Fruit fly (Drosophila melanogaster): ENCODE data around the gene CanA-14F.

CanA-14F gene

dm6 chrX:16559514-16560510 is 27.2 kb downstream of the CanA-14F start, which contains the start of gene Pp2B-14D (continued):
- TF ChIP-seq Mes4 (GFP tag; optimal IDR thresholded peaks at IDR 0.05) (no peak), Rfx (GFP tag; IDR thresholded peaks at IDR 0.05) (0 out of 2 replicates have a peak, but pooled peaks have one; percentile 6), sim (GFP tag; IDR thresholded peaks at IDR 0.05) (no peak), Ptx1 (GFP tag; IDR thresholded peaks at IDR 0.05) (no peak), Ets97D (GFP tag; optimal IDR thresholded peaks at IDR 0.05) (peak; percentile 17), al (GFP tag; IDR thresholded peaks at IDR 0.05) (no peak), CG1832 (GFP tag; optimal IDR thresholded peaks at IDR 0.05) (peak; percentile 72), ash1 (GFP tag; optimal IDR thresholded peaks at IDR 0.05) (no peak), CG17802 (tag; optimal IDR thresholded peaks at IDR 0.05) (no peak), CG7786 (GFP tag; optimal IDR thresholded peaks at IDR 0.05) (no peak), CG33213 (GFP tag; optimal IDR thresholded peaks at IDR 0.05) (peak; percentile 8), HLH54F (GFP tag; optimal IDR thresholded peaks at IDR 0.05) (no peak), gsb-n (tag; optimal IDR thresholded peaks at IDR 0.05) (no peak), CG7839 (tag; optimal IDR thresholded peaks at IDR 0.05) (no peak), trh (GFP tag; optimal IDR thresholded peaks at IDR 0.05) (no peak), CG17568 (GFP tag; optimal IDR thresholded peaks at IDR 0.05) (no peak), CG8944 (GFP tag; optimal IDR thresholded peaks at IDR 0.05) (no peak), bbx (GFP tag; IDR thresholded peaks at IDR 0.05; ENCODE audit: partially characterized antibody) (no peak), Tbp (GFP tag; optimal IDR thresholded peaks at IDR 0.05) (no peak), row (GFP tag; IDR thresholded peaks at IDR 0.05) (peak; percentile 51; the same call in 2 of the 3 replicates), Dref (GFP tag; IDR thresholded peaks at IDR 0.05) (no peak; the same call in 1 of the 2 replicates), CG4820 (GFP tag; optimal IDR thresholded peaks at IDR 0.05) (no peak), Dfd (GFP tag; optimal IDR thresholded peaks at IDR 0.05) (peak in 1 of 2 experiments; percentile 13), Atf3 (GFP tag; optimal IDR thresholded peaks at IDR 0.05) (no peak), CoRest (tag; optimal IDR thresholded peaks at IDR 0.05) (peak; percentile 32), CG1024 (GFP tag; IDR thresholded peaks at IDR 0.05) (no peak), CG10267 (tag; optimal IDR thresholded peaks at IDR 0.05) (no peak), Sox102F (GFP tag; optimal IDR thresholded peaks at IDR 0.05) (no peak), Drgx (GFP tag; IDR thresholded peaks at IDR 0.05) (no peak), ftz-f1 (GFP tag; optimal IDR thresholded peaks at IDR 0.05) (no peak), Dek (tag; optimal IDR thresholded peaks at IDR 0.05) (peak; percentile 25), CG16779 (GFP tag; IDR thresholded peaks at IDR 0.05) (no peak), gcm (GFP tag; optimal IDR thresholded peaks at IDR 0.05) (no peak), Nf-YC (tag; optimal IDR thresholded peaks at IDR 0.05) (peak; percentile 18), sqz (GFP tag; optimal IDR thresholded peaks at IDR 0.05) (peak; percentile 79), tx (GFP tag; optimal IDR thresholded peaks at IDR 0.05) (no peak), pros (GFP tag; optimal IDR thresholded peaks at IDR 0.05) (no peak), CG13123 (GFP tag; optimal IDR thresholded peaks at IDR 0.05) (no peak), MESR4 (GFP tag; optimal IDR thresholded peaks at IDR 0.05) (peak; percentile 75), crol (GFP tag; IDR thresholded peaks at IDR 0.05) (no peak), CG4328 (GFP tag; optimal IDR thresholded peaks at IDR 0.05) (no peak), Myb (GFP tag; optimal IDR thresholded peaks at IDR 0.05) (peak; percentile 10), CG18764 (GFP tag; optimal IDR thresholded peaks at IDR 0.05) (no peak), CG32767 (GFP tag; IDR thresholded peaks at IDR 0.05) (no peak), Hr78 (GFP tag; optimal IDR thresholded peaks at IDR 0.05) (no peak), chinmo (GFP tag; IDR thresholded peaks at IDR 0.05; ENCODE audit: partially characterized antibody) (0 out of 4 replicates have a peak, but pooled peaks have one; percentile 64), CG6813 (GFP tag; optimal IDR thresholded peaks at IDR 0.05) (no peak), CG11456 (GFP tag; IDR thresholded peaks at IDR 0.05) (no peak), CG11504 (tag; optimal IDR thresholded peaks at IDR 0.05) (no peak)
